Fruit fly (Drosophila melanogaster): ENCODE measurements around the gene CG11226.

The CG11226 gene

dm6 chr3L:22863367-22864078, 26.7 kb downstream of the CG11226 start, which contains the start of gene CG33169 (continued):
- peak; percentile 63 for TF ChIP-seq CG12236 (GFP tag; optimal IDR thresholded peaks at IDR 0.05)
- peak; percentile 46 for TF ChIP-seq fd96Cb (tag; optimal IDR thresholded peaks at IDR 0.05)
- peak; percentile 67; the same call in 1 of the 2 replicates for TF ChIP-seq GATAe (GFP tag; conservative IDR thresholded peaks at IDR 0.05)
- TF ChIP-seq CG12942 (GFP tag; optimal IDR thresholded peaks at IDR 0.05), result peak; percentile 84
- TF ChIP-seq Rx (GFP tag; IDR thresholded peaks at IDR 0.05), result peak; percentile 81
- TF ChIP-seq grau (tag; optimal IDR thresholded peaks at IDR 0.05), result peak; percentile 70
- no peak for TF ChIP-seq CG2678 (tag; optimal IDR thresholded peaks at IDR 0.05)
- TF ChIP-seq disco-r (GFP tag; optimal IDR thresholded peaks at IDR 0.05), result peak; percentile 81
- peak; percentile 61 for TF ChIP-seq bigmax (GFP tag; optimal IDR thresholded peaks at IDR 0.05)
- peak; percentile 49 for TF ChIP-seq Asciz (GFP tag; optimal IDR thresholded peaks at IDR 0.05)
- TF ChIP-seq bcd (GFP tag; optimal IDR thresholded peaks at IDR 0.05), result peak; percentile 88
- peak; percentile 70 for TF ChIP-seq stc (GFP tag; IDR thresholded peaks at IDR 0.05)
- TF ChIP-seq nerfin-1 (tag; optimal IDR thresholded peaks at IDR 0.05), result peak; percentile 60
- TF ChIP-seq unpg (GFP tag; optimal IDR thresholded peaks at IDR 0.05), result peak; percentile 64
- peak; percentile 23 for TF ChIP-seq salm (tag; optimal IDR thresholded peaks at IDR 0.05)
- TF ChIP-seq gt (GFP tag; IDR thresholded peaks at IDR 0.05), result peak; percentile 59
- peak; percentile 61; the same call in 1 of the 2 replicates for TF ChIP-seq CG4360 (GFP tag; IDR thresholded peaks at IDR 0.05)
- peak; percentile 77 for TF ChIP-seq CG7839 (tag; optimal IDR thresholded peaks at IDR 0.05)
- peak; percentile 26; the same call in 1 of the 2 replicates for TF ChIP-seq sens-2 (GFP tag; IDR thresholded peaks at IDR 0.05)
- peak; percentile 79 for TF ChIP-seq CG8765 (GFP tag; IDR thresholded peaks at IDR 0.05)
- TF ChIP-seq CG11696 (GFP tag; IDR thresholded peaks at IDR 0.05), result no peak
- TF ChIP-seq zfh2 (GFP tag; optimal IDR thresholded peaks at IDR 0.05), result peak; percentile 93
- peak; percentile 76 for TF ChIP-seq CG4424 (GFP tag; optimal IDR thresholded peaks at IDR 0.05)
- TF ChIP-seq Sin3A (optimal IDR thresholded peaks at IDR 0.05), result peak; percentile 53
- TF ChIP-seq crc (GFP tag; optimal IDR thresholded peaks at IDR 0.05), result peak; percentile 65
- TF ChIP-seq zen2 (GFP tag; IDR thresholded peaks at IDR 0.05; ENCODE audit: partially characterized antibody), result peak; percentile 26; the same call in 1 of the 3 replicates
- peak; percentile 67 for TF ChIP-seq Bteb2 (GFP tag; optimal IDR thresholded peaks at IDR 0.05)
- peak; percentile 71 for TF ChIP-seq Hey (tag; optimal IDR thresholded peaks at IDR 0.05)
- TF ChIP-seq MBD-R2 (GFP tag; IDR thresholded peaks at IDR 0.05), result peak; percentile 98
- peak; percentile 46; the same call in 1 of the 2 replicates for TF ChIP-seq Atf6 (GFP tag; IDR thresholded peaks at IDR 0.05)
- peak; percentile 9 for TF ChIP-seq CG8281 (tag; optimal IDR thresholded peaks at IDR 0.05)
- peak; percentile 71 for TF ChIP-seq CG4820 (GFP tag; optimal IDR thresholded peaks at IDR 0.05)
- peak; percentile 31 for TF ChIP-seq CG8388 (GFP tag; optimal IDR thresholded peaks at IDR 0.05)
- TF ChIP-seq Hr78 (GFP tag; optimal IDR thresholded peaks at IDR 0.05), result no peak
- TF ChIP-seq hkb (optimal IDR thresholded peaks at IDR 0.05), result no peak
- peak; percentile 74 for TF ChIP-seq hkb (GFP tag; IDR thresholded peaks at IDR 0.05)
- TF ChIP-seq Hmx (GFP tag; optimal IDR thresholded peaks at IDR 0.05), result no peak
- no peak for TF ChIP-seq CG6654 (GFP tag; optimal IDR thresholded peaks at IDR 0.05)
- peak; percentile 38; the same call in 1 of the 2 replicates for TF ChIP-seq CG32767 (GFP tag; IDR thresholded peaks at IDR 0.05)
- peak; percentile 98 for TF ChIP-seq kah (GFP tag; optimal IDR thresholded peaks at IDR 0.05)
- TF ChIP-seq CG2875 (GFP tag; optimal IDR thresholded peaks at IDR 0.05), result peak; percentile 59
- peak; percentile 62 for TF ChIP-seq Scr (GFP tag; IDR thresholded peaks at IDR 0.05; ENCODE audit: partially characterized antibody)
- TF ChIP-seq TFAM (GFP tag; optimal IDR thresholded peaks at IDR 0.05), result peak; percentile 48
- peak; percentile 36 for TF ChIP-seq Six4 (GFP tag; optimal IDR thresholded peaks at IDR 0.05)
- TF ChIP-seq D19B (GFP tag; optimal IDR thresholded peaks at IDR 0.05), result peak; percentile 44
- peak; percentile 86 for TF ChIP-seq her (GFP tag; optimal IDR thresholded peaks at IDR 0.05)
- peak; percentile 89 for TF ChIP-seq CG11504 (tag; optimal IDR thresholded peaks at IDR 0.05)
- TF ChIP-seq ERR (GFP tag; optimal IDR thresholded peaks at IDR 0.05), result peak; percentile 90
- peak; percentile 33 for TF ChIP-seq Ssrp (tag; optimal IDR thresholded peaks at IDR 0.05)
- TF ChIP-seq CG11723 (GFP tag; optimal IDR thresholded peaks at IDR 0.05), result peak; percentile 56

Data from whole organism, embryonic.